Worm (Caenorhabditis elegans): ENCODE data around the gene F18H3.4.

The F18H3.4 gene

DNA sequence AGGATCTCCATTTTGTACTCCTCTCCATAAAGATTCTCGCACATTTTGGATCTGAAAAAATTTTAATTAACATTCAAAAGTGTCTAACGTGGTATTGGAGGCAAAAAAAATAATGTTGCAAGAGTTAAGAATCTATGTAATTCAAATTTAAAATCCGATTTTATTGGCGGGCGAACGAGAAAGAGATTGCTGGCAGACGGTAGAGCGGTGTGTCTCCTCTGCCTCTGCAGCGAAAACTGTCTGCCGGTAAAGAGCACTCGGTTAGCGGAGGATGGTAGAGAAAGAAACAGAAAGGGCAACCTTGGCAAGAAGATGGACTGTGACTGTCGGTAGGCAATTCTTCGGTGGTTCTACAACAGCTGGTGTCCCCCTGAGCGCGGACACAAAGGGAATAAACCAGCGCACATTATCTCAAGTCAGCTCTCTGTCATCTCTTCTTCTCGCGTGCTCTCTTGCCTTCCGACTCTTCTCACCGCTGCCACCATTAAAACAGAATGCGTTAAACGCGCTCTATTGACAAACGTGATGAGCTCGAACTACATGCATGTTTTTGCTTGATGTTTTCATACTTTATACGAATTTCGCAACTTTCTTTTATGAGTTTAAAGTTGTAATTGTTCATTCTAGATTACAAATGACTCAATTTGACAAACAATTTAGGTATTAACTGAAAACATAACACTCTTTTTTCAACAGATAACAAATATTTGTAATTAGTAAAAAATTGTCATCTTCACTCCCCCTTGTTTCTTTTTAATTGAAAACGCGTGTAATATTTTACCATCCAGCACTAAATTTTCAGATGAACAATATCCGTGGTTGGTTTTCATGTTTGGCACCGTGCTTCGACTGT is 9.8 kb upstream of the F18H3.4 start, which contains the start of the genes cdk-4 and F18H3.1:
Gene cdk-4 (minus strand): TSS at position 51 of the 853 bp plus-strand sequence.
Gene F18H3.1 (plus strand): TSS at position 803 of the 853 bp plus-strand sequence.
- no peak for TF ChIP-seq unc-62 (GFP tag; optimal IDR thresholded peaks at IDR 0.05)

DNA sequence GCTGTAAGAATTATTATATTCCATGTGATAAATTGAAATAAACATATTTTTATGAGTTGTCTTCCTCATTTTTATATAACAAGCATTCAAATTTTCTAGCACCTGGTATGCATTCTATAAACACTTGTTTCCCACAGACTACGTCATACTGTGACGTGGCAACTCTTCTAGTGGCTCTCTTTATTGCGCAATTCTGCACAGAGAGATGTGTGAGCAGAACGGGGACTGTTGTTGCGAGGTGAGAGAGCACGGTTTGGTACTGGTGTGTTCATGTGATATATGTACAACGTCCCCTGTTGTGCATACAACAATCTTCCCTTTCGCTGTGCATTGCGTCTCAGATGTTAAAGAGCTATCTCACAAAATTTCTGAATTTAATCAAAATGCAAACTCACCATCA is 3.8 kb upstream of the F18H3.4 start:
- TF ChIP-seq unc-62 (GFP tag; optimal IDR thresholded peaks at IDR 0.05) = no peak

DNA sequence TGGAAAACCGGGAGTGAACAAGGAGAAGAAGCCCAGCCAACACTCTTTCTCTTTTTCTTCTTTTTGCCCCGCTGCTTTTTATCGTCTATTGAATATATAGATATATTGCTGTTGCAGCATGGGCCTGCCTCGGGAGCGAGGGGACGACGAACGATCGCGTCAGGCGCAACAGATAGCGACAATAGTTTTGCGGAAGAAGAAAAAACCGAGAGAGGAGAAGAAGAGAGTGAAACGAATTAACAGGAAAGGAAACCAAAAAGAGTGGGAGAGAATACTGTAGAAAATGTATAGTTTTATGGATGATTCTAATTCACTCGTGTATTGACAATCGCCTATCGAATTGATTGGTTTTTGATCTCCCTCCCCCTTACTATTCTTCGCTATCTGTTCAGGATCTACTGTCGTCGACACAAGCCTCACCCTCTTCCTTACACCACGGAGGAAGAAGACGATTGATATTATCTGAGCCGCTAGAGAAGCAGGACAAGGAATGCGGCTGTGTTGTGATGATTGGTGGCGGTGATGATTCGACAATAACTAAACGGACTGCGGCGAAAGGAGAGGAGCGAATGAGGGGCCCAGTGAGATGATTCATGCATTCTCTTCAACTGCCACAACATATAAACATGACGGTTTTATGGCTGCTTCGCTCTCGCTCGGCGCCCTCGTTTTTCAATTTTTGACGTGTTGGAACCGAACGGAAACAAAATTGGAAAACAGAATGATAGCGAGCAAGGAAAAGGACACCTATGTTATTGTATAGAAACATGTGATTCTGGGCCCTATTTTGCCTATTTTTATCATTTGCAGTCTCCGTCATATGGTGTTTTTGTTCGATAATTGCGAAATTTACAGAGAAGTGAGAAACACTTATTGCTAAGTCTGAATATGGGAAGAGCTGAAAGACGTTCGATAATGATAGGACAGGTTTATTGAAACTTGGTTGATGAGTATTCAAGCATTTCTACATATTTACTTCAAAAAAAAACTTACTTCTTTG is 2.4 kb upstream of the F18H3.4 start:
- no peak for TF ChIP-seq unc-62 (GFP tag; optimal IDR thresholded peaks at IDR 0.05)

DNA sequence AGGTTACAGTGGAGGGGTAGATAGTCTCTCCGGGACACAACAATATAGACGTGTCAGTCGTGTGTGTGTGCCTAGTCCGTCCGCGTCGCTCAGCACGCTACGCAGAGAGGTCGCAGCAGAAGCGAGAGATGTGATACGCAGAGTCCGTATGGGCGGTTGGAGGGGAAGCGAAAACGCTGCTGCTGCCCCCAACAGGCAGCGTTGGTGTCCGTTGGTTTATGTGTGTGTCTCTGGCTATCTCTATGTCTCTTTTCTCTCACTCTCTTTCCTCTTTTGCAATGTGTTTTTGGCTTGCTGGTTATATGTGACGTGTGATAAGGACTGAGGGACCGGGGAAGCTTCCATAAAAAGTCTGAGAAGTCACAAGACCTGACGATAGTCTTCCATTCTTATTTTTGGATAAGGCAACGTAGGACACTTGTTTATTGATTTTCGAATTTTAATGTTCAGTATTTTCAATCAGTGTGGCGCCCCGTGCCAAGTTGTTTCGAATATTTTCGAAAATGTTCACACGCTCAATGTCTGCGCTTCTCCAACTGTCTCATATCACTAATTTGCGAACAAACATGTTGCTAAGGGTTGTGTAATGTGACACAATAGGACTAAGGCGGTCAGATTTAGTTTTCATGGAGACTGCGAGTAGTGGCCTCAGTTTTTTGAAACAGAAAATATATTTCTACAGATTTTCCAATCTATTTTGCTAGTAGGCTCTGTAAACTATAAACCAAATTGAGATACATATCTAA is 1.4 kb upstream of the F18H3.4 start, which contains the start of gene pab-2:
Gene pab-2 (minus strand): TSS at position 69 of the 746 bp plus-strand sequence.
- no peak for TF ChIP-seq unc-62 (GFP tag; optimal IDR thresholded peaks at IDR 0.05)

DNA sequence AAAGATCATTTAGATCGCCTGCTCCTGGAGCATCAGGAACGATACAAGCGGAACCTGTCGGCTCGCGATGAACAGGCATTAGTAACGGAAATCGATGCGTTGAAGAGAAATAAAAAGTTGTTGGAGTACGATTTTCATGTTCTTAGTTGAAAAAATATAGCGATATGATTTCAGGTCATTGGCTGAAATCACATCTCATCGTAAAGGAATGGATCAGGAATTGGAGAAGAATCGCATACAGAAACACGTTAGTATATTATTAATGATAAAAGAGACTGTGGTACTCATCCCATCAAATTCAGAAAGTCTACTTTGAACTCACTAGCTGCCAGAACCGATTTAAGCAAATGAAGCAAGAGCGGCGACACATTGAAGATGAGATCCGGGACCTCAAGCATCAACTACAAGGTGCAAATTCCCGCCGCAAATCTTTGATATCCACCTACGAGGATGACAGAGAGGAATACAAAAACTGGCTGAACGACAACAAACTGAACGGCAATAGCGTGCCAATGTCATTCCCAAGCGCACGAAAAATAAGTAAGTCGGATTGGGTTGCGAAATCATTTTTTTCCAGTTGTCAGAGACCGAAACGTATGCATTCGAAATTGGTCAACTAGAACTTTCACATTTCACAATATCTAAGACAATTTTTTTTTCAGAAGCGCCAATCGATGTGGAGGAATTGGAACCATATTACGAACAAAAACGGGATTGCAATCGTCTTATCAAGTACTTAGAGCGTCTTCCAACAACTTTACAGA is 1.3 kb downstream of the F18H3.4 start:
- no peak for TF ChIP-seq unc-62 (GFP tag; optimal IDR thresholded peaks at IDR 0.05)

DNA sequence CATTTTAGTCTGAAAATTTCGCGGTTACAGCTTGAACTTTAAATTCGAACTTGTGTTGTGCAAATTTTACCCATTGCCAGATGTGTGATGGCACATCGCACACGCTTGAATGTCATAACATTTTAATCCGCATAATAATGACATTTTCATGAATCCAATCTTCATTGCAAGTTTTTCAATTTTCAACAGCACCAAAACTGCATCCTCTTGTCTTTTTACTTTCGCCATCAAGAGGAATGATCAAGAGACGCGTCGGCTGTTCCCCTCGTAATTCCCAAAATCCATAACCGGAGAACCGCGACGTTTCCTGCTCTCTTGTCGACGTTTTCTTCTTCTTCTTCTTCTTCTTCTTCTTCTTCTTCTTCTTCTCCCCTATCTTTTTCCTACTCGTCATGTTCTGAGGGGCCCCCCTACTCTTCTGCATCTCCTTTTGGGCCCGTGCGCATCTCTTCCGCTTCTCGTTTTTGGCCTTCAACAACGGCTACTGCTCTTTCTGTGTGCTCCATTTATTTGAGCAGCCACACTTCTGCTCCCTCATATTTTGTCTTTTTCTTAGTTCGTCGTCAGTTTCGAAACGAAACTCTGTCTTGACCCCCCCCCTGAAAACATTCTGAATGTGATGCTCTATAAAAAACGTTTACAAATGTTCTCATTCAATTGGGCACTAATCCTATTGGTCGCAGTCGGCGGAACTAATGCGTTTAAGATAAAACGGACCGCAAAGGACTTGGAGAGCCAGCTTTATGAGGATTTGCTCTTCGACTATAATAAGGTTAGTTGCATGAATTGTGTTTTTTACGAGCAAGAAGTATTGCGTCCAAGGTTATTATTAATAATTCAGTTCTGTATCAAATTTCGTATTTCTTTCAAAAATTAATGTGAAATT is 3.8 kb downstream of the F18H3.4 start, which contains the start of gene acr-12:
Gene acr-12 (plus strand): TSS at position 430 of the 886 bp plus-strand sequence.
- TF ChIP-seq unc-62 (GFP tag; optimal IDR thresholded peaks at IDR 0.05) = no peak

DNA sequence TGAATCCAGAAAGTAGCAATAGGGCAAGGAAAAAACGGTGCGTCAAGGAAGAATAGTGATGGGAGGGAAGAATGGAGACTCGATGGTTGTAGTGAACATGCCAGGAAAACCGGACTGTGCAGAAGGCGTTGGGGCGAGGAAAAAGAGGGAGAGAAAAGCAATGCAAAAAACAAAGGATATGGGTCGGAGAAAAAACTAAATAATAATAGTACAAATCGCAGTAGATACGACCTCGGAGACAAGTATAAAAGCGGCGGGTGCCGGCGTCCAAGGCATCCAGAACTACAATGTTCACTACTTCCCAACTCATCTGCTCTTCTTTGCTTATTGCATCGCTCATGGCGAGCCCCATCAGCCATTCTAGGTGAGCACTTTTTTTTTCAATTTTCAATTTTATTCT is 7.9 kb downstream of the F18H3.4 start, which contains the start of gene R01E6.5:
Gene R01E6.5 (plus strand): TSS at position 301 of the 400 bp plus-strand sequence.
- TF ChIP-seq unc-62 (GFP tag; optimal IDR thresholded peaks at IDR 0.05) = no peak

DNA sequence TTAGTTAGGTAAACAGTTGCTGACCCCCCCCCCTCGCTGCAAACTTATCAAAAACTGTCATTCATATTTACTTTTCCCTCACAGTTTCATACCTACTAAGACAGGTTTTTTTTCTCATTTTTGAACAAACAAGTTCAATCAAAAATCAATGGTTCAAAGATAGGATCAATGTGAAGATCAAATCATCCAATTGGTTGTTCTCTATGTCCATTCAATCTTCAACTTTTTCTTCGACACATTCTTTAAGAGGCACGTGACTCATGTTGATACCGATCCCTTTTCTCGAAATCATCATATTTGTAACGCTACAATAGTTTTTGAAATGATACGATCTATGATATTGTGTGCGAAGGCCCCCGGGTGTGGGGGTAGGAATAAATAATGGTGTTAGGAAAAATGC is 10.8 kb downstream of the F18H3.4 start:
- TF ChIP-seq unc-62 (GFP tag; optimal IDR thresholded peaks at IDR 0.05) = no peak

DNA sequence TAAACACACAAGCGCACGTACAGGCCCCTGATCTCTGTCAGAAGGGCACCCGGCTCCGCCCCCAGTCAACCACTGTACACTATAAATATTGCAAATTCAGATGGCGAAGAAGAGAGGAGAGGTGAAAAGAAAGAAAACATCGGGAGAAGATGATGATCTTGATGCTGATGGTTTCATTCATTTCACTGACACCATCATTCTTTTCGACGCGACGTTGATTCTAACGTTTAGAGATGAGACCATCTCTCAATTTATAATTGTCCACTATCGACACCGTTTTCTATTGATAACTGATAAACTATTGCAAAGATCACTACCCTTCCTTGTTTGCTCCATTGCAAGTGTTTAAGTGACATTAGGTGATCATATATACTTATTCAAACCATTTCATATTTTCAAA is 12.4 kb downstream of the F18H3.4 start:
- no peak for TF ChIP-seq unc-62 (GFP tag; optimal IDR thresholded peaks at IDR 0.05)

DNA sequence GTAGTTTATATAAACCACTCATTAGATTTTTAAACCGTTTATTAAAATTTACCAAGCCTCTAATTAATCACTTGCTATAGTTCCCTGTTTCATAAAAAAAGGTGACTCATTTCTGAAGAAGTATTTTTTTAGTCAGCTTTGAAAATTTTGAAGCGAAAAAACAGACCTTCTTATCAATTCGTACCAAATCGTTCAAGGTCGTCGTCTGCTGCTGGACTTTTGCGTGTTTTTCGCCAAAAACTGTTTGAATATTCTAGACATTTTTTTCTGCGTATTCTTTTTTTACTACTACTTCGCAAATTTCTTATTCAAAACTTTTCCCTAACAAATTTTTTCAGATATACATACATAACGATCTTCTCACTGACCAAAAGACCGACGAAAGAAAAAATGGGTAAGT is 13.3 kb downstream of the F18H3.4 start, which contains the start of gene cah-4:
Gene cah-4 (plus strand): TSS at position 339 of the 400 bp plus-strand sequence.
- no peak for TF ChIP-seq unc-62 (GFP tag; optimal IDR thresholded peaks at IDR 0.05)

DNA sequence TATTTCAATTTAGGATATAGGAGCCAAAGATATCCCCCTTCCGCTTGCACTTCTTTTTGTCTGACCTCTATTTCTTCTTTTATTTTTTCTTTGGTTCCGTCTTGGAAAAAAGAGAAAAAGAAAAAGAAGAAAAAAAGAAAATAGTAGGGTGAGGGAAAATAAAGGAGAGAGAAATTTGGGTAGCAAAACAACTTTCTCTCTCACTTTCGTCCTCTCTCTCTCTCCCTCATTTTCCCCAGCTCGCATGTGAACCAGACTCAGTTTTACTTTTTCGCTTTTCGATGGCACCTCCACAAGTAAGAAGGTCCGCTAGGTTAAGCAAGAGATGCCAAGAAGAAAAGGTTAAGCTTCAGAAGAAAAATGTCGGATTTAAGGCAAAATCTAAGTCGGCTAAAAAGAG is 13.9 kb downstream of the F18H3.4 start:
- no peak for TF ChIP-seq unc-62 (GFP tag; optimal IDR thresholded peaks at IDR 0.05)

DNA sequence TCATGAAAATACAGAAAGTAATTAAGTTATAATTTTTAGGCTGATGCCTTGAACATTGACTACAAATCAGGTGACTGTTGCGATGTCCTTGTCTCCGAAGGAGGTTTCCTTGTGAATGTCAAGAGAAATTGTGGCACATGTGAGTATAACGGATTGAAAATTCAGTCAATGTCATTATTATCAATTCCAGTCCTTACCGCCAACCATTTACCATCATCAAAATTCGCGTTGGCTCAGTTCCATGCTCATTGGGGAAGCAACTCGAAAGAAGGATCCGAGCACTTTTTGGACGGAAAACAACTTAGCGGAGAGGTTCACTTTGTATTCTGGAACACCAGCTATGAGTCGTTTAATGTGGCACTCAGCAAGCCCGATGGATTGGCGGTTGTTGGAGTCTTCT is 14.5 kb downstream of the F18H3.4 start:
- TF ChIP-seq unc-62 (GFP tag; optimal IDR thresholded peaks at IDR 0.05) = no peak

DNA sequence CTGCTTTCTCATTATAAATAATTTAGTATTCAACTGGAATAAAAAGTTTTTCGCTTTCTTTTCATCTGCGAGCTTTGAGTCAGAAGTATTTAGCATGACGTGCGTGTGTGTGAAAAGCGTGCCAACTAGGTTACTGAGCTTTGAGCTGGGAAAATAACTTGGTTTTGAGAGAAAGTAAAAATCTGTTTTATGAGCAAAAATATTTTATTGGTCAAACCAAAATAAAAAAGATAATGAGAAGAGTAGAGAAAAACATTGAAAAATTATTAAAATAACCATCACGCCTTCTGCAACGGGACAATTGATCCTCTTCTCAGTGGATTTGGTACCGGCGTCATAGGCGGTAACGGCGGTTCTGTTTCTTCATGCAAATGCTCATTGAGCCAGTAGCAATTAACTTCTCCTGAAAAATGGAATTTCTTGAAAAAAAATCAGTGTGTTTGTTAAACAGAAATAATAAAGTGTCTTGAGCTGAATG is 15.7 kb downstream of the F18H3.4 start:
- TF ChIP-seq unc-62 (GFP tag; optimal IDR thresholded peaks at IDR 0.05) = no peak
